Fruit fly (Drosophila melanogaster) whole organism, wandering third instar larva: ENCODE results near the gene CG13074.

ENCODE experiments used
- Abd-B ChIP-seq: fragments of >200 bp; optimal IDR thresholded peaks from 2 replicates; lab custom pipeline; 2017; ENCODE audit warnings: missing biosample characterization, missing genetic modification characterization
- CG32264 ChIP-seq: fragments of 200-800 bp; sonication (Bioruptor generic); optimal IDR thresholded peaks from 2 replicates; lab custom pipeline; 2016; ENCODE audit warnings: missing biosample characterization, missing genetic modification characterization
- CrebA ChIP-seq: fragments of 200-800 bp; sonication (Bioruptor generic); optimal IDR thresholded peaks from 2 replicates; lab custom pipeline; 2016; ENCODE audit warnings: missing biosample characterization, mild to moderate bottlenecking, missing genetic modification characterization, borderline replicate concordance
- Dif ChIP-seq: fragments of 200-275, 200-300 bp; sonication (Bioruptor generic); optimal IDR thresholded peaks from 2 replicates; lab custom pipeline; 2018; ENCODE audit warnings: missing biosample characterization, missing genetic modification characterization; ENCODE audit not compliant: partially characterized antibody
- GATAd ChIP-seq: sonication (Bioruptor generic); optimal IDR thresholded peaks from 2 replicates; lab custom pipeline; 2016; ENCODE audit warnings: missing biosample characterization, missing genetic modification characterization
- HLH106 ChIP-seq: fragments of 200-800 bp; optimal IDR thresholded peaks from 3 replicates; lab custom pipeline; 2019; ENCODE audit warnings: missing biosample characterization, mild to moderate bottlenecking, missing genetic modification characterization, moderate library complexity
- Hnf4 ChIP-seq: fragments of 200-800 bp; sonication (Bioruptor generic); optimal IDR thresholded peaks from 2 replicates; lab custom pipeline; 2016; ENCODE audit warnings: missing biosample characterization, mild to moderate bottlenecking, missing genetic modification characterization
- Hr78 ChIP-seq: fragments of >200 bp; optimal IDR thresholded peaks from 2 replicates; lab custom pipeline; 2017; ENCODE audit warnings: missing biosample characterization, missing genetic modification characterization
- Hr83 ChIP-seq: fragments of 200-300 bp; sonication (Bioruptor generic); optimal IDR thresholded peaks from 2 replicates; lab custom pipeline; 2016; ENCODE audit warnings: missing biosample characterization, mild to moderate bottlenecking, missing genetic modification characterization, moderate library complexity; ENCODE audit not compliant: poor library complexity, severe bottlenecking
- Jra ChIP-seq: sonication (Bioruptor generic); optimal IDR thresholded peaks from 2 replicates; lab custom pipeline; 2016; ENCODE audit warnings: missing biosample characterization, missing genetic modification characterization
- Mio ChIP-seq: sonication (Bioruptor generic); optimal IDR thresholded peaks from 2 replicates; lab custom pipeline; 2016; ENCODE audit warnings: missing biosample characterization, missing genetic modification characterization
- Myc ChIP-seq: fragments of >200 bp; optimal IDR thresholded peaks from 2 replicates; lab custom pipeline; 2017
- N ChIP-seq: fragments of >200 bp; optimal IDR thresholded peaks from 2 replicates; lab custom pipeline; 2018; ENCODE audit warnings: missing biosample characterization, missing external identifiers, missing genetic modification characterization
- OdsH ChIP-seq: fragments of 200-800 bp; sonication (Bioruptor generic); optimal IDR thresholded peaks from 2 replicates; lab custom pipeline; 2016; ENCODE audit warnings: missing biosample characterization, mild to moderate bottlenecking, missing genetic modification characterization
- Rel ChIP-seq, 2 experiments: fragments of 200-800 bp; sonication (Bioruptor generic) in 1 of 2; optimal IDR thresholded peaks; 2 replicates in 1 of 2; 3 replicates in 1 of 2; lab custom pipeline; 2016 to 2019; ENCODE audit warnings: mild to moderate bottlenecking in 2 of 2, missing biosample characterization in 2 of 2, missing genetic modification characterization in 2 of 2, moderate library complexity in 1 of 2
- br ChIP-seq: fragments of 200-800 bp; sonication (Bioruptor generic); optimal IDR thresholded peaks from 2 replicates; lab custom pipeline; 2016; ENCODE audit warnings: missing biosample characterization, missing genetic modification characterization
- dl ChIP-seq, 2 experiments: fragments of 175-275, 200-275 bp in 1 of 2; fragments of 200-275 bp in 1 of 2; sonication (Bioruptor generic); optimal IDR thresholded peaks; lab custom pipeline; 2018; ENCODE audit warnings: mild to moderate bottlenecking in 2 of 2, missing biosample characterization in 2 of 2, missing genetic modification characterization in 2 of 2, moderate library complexity in 2 of 2; ENCODE audit not compliant: partially characterized antibody in 2 of 2, insufficient read depth in 1 of 2
- dmrt93B ChIP-seq: fragments of 200-800 bp; sonication (Bioruptor generic); optimal IDR thresholded peaks from 2 replicates; lab custom pipeline; 2018; ENCODE audit warnings: missing biosample characterization, mild to moderate bottlenecking, missing genetic modification characterization
- dsf ChIP-seq: sonication (Bioruptor generic); optimal IDR thresholded peaks from 2 replicates; lab custom pipeline; 2016; ENCODE audit warnings: missing biosample characterization, missing genetic modification characterization, borderline replicate concordance
- ey ChIP-seq: fragments of 200-800 bp; sonication (Bioruptor generic); optimal IDR thresholded peaks from 2 replicates; lab custom pipeline; 2016; ENCODE audit warnings: missing biosample characterization, missing genetic modification characterization
- foxo ChIP-seq, 2 experiments: fragments of 200-800 bp; sonication (Bioruptor generic); optimal IDR thresholded peaks; 2 replicates in 1 of 2; 3 replicates in 1 of 2; lab custom pipeline; 2016 to 2017; ENCODE audit warnings: missing biosample characterization in 2 of 2, missing genetic modification characterization in 2 of 2
- fru ChIP-seq: fragments of 200-800 bp; sonication (Bioruptor generic); optimal IDR thresholded peaks from 3 replicates; lab custom pipeline; 2016; ENCODE audit warnings: missing biosample characterization, mild to moderate bottlenecking, missing genetic modification characterization
- h ChIP-seq: fragments of 200-800 bp; sonication (Bioruptor generic); optimal IDR thresholded peaks from 3 replicates; lab custom pipeline; 2016; ENCODE audit warnings: missing biosample characterization, mild to moderate bottlenecking, missing genetic modification characterization
- pan ChIP-seq: fragments of >200 bp; optimal IDR thresholded peaks from 2 replicates; lab custom pipeline; 2017
- psq ChIP-seq: fragments of 200-800 bp; sonication (Bioruptor generic); optimal IDR thresholded peaks from 3 replicates; lab custom pipeline; 2017; ENCODE audit warnings: missing biosample characterization, mild to moderate bottlenecking, missing genetic modification characterization, moderate library complexity
- rgr ChIP-seq: fragments of 200-800 bp; sonication (Bioruptor generic); optimal IDR thresholded peaks from 3 replicates; lab custom pipeline; 2016; ENCODE audit warnings: missing biosample characterization, mild to moderate bottlenecking, missing genetic modification characterization
- sage ChIP-seq: fragments of 200-800 bp; sonication (Bioruptor generic); optimal IDR thresholded peaks from 2 replicates; lab custom pipeline; 2016; ENCODE audit warnings: missing biosample characterization, mild to moderate bottlenecking, missing genetic modification characterization
- sv ChIP-seq: fragments of 200-800 bp; sonication (Bioruptor generic); optimal IDR thresholded peaks from 3 replicates; lab custom pipeline; 2016; ENCODE audit warnings: missing biosample characterization, missing genetic modification characterization
- tai ChIP-seq: sonication (Bioruptor generic); optimal IDR thresholded peaks from 2 replicates; lab custom pipeline; 2016; ENCODE audit warnings: missing biosample characterization, missing genetic modification characterization
- usp ChIP-seq: fragments of >200 bp; optimal IDR thresholded peaks from 2 replicates; lab custom pipeline; 2017; ENCODE audit warnings: missing biosample characterization, missing genetic modification characterization
- woc ChIP-seq: sonication (Bioruptor generic); optimal IDR thresholded peaks from 2 replicates; lab custom pipeline; 2016; ENCODE audit warnings: missing biosample characterization, mild to moderate bottlenecking, missing genetic modification characterization

The CG13074 gene

dm6 chr3L:16100059-16100458 is 2.8 kb upstream of the CG13074 start, which contains the start of gene IleRS-m:
IleRS-m (plus strand) TSS chr3L:16100280.
- TF ChIP-seq foxo (GFP tag; optimal IDR thresholded peaks at IDR 0.05; lab: Kevin White, UChicago) (no peak), N (GFP tag; lab: Kevin White, UChicago) (no peak), dl (GFP tag; optimal IDR thresholded peaks at IDR 0.05; lab: Kevin White, UChicago; ENCODE audit: insufficient read depth in 1 of 2, partially characterized antibody in 2 of 2) (no peak), Myc (lab: Kevin White, UChicago) (peak; percentile 51), psq (GFP tag; lab: Kevin White, UChicago) (no peak)
- TF ChIP-seq, all 38 proteins: peak for 1

- TF ChIP-seq foxo (GFP tag; optimal IDR thresholded peaks at IDR 0.05; lab: Kevin White, UChicago) (no peak), tai (GFP tag; lab: Kevin White, UChicago) (no peak), rgr (GFP tag; lab: Kevin White, UChicago) (peak; percentile 14), usp (no peak), HLH106 (no peak), br (GFP tag; lab: Kevin White, UChicago) (no peak), fru (peak; percentile 63), Rel (GFP tag; optimal IDR thresholded peaks at IDR 0.05; lab: Kevin White, UChicago) (no peak), Rel (tag; optimal IDR thresholded peaks at IDR 0.05; lab: Kevin White, UChicago) (peak; percentile 65), ey (GFP tag; lab: Kevin White, UChicago) (no peak), Abd-B (no peak), Hnf4 (GFP tag; lab: Kevin White, UChicago) (no peak), Dif (GFP tag; lab: Kevin White, UChicago) (no peak), Hr83 (no peak), CrebA (GFP tag; lab: Kevin White, UChicago) (no peak)
- TF ChIP-seq, all 38 proteins: peak for 3
Observed at dm6 chr3L:16090330-16090803, 6.9 kb downstream of the CG13074 start, which contains the start of the genes CG5235 and ClC-c. CG5235 (minus strand) TSS chr3L:16090392. ClC-c (plus strand) TSS chr3L:16090454.

- TF ChIP-seq foxo (GFP tag; optimal IDR thresholded peaks at IDR 0.05; lab: Kevin White, UChicago): peak in 1 of 2 experiments; percentile 50
- TF ChIP-seq HLH106: peak; percentile 1
- TF ChIP-seq Hnf4 (GFP tag; lab: Kevin White, UChicago): peak; percentile 7
- TF ChIP-seq h (GFP tag; lab: Kevin White, UChicago): no peak
- TF ChIP-seq sv (GFP tag; lab: Kevin White, UChicago): peak; percentile 17
Observed at dm6 chr3L:16087323-16087816, 9.9 kb downstream of the CG13074 start, which contains the start of gene Tasp1. Tasp1 (minus strand) TSS chr3L:16087525.

- TF ChIP-seq Hnf4 (GFP tag; lab: Kevin White, UChicago): no peak
Observed at dm6 chr3L:16083693-16084092, 13.6 kb downstream of the CG13074 start, which contains the start of gene CG13075. CG13075 (plus strand) TSS chr3L:16083993.

dm6 chr3L:16082251-16082650 is 15.0 kb downstream of the CG13074 start, which contains the start of gene CG33258:
CG33258 (plus strand) TSS chr3L:16082551.
- no peak for TF ChIP-seq CG32264
- TF ChIP-seq CrebA (GFP tag; lab: Kevin White, UChicago): no peak
- no peak for TF ChIP-seq Hnf4 (GFP tag; lab: Kevin White, UChicago)
- no peak for TF ChIP-seq Jra (GFP tag; lab: Kevin White, UChicago)
- no peak for TF ChIP-seq Dif (GFP tag; lab: Kevin White, UChicago)
- no peak for TF ChIP-seq usp
- no peak for TF ChIP-seq Rel (GFP tag; optimal IDR thresholded peaks at IDR 0.05; lab: Kevin White, UChicago)
- TF ChIP-seq Rel (tag; optimal IDR thresholded peaks at IDR 0.05; lab: Kevin White, UChicago): no peak

dm6 chr3L:16060806-16061600 is 36.3 kb downstream of the CG13074 start:
- TF ChIP-seq foxo (GFP tag; optimal IDR thresholded peaks at IDR 0.05; lab: Kevin White, UChicago) (peak in 1 of 2 experiments; percentile 53), sage (GFP tag; lab: Kevin White, UChicago) (no peak), OdsH (GFP tag; lab: Kevin White, UChicago) (peak; percentile 29), dsf (GFP tag; lab: Kevin White, UChicago) (no peak), Hr78 (GFP tag; lab: Kevin White, UChicago) (no peak), h (GFP tag; lab: Kevin White, UChicago) (peak; percentile 32), sv (GFP tag; lab: Kevin White, UChicago) (peak; percentile 22), fru (peak; percentile 6), GATAd (GFP tag; lab: Kevin White, UChicago) (no peak), Mio (GFP tag; lab: Kevin White, UChicago) (no peak), pan (no peak), dmrt93B (GFP tag; lab: Kevin White, UChicago) (no peak), usp (no peak), woc (no peak), rgr (GFP tag; lab: Kevin White, UChicago) (peak; percentile 5), psq (GFP tag; lab: Kevin White, UChicago) (peak; percentile 36)
- TF ChIP-seq, all 38 proteins: peak for 7
